Worm (Caenorhabditis elegans) whole organism, L1 larva: ENCODE results near the gene tgt-1.

ENCODE experiments used
- C16A3.4 ChIP-seq: fragments of 150-350 bp; optimal IDR thresholded peaks from 2 replicates; lab custom pipeline; 2014; ENCODE audit warnings: missing biosample characterization, missing genetic modification characterization
- aha-1 ChIP-seq: fragments of 150-350 bp; optimal IDR thresholded peaks from 2 replicates; lab custom pipeline; 2014; ENCODE audit warnings: missing biosample characterization, missing genetic modification characterization
- aly-2 ChIP-seq: fragments of 150-350 bp; optimal IDR thresholded peaks from 2 replicates; lab custom pipeline; 2014; ENCODE audit warnings: missing biosample characterization, missing genetic modification characterization
- ama-1 ChIP-seq: fragments of 150-350 bp; optimal IDR thresholded peaks from 2 replicates; lab custom pipeline; 2014
- blmp-1 ChIP-seq: fragments of 150-350 bp; optimal IDR thresholded peaks from 2 replicates; lab custom pipeline; 2014; ENCODE audit warnings: missing biosample characterization, missing genetic modification characterization
- ceh-63 ChIP-seq: fragments of 200-800 bp; sonication (Bioruptor generic); optimal IDR thresholded peaks from 2 replicates; lab custom pipeline; 2018; ENCODE audit warnings: mild to moderate bottlenecking, missing genetic modification characterization, missing compliant biosample characterization
- ceh-82 ChIP-seq, 3 experiments: fragments of 150-350 bp in 1 of 3; sonication (generic microtip) in 2 of 3; optimal IDR thresholded peaks; 2 replicates each; lab custom pipeline; 2014 to 2017; ENCODE audit warnings: missing biosample characterization in 3 of 3, missing genetic modification characterization in 3 of 3
- ceh-88 ChIP-seq: fragments of 200-800 bp; sonication (Bioruptor generic); IDR thresholded peaks from 2 replicates; pipeline ENCODE4 v1.3.6; 2022; ENCODE audit warnings: missing genetic modification characterization, missing compliant biosample characterization
- ceh-90 ChIP-seq: sonication (generic microtip); optimal IDR thresholded peaks from 2 replicates; lab custom pipeline; 2016; ENCODE audit warnings: missing genetic modification characterization, missing compliant biosample characterization
- ces-1 ChIP-seq: fragments of 150-350 bp; optimal IDR thresholded peaks from 2 replicates; lab custom pipeline; 2014; ENCODE audit warnings: missing biosample characterization, missing genetic modification reagents, missing genetic modification characterization
- dsc-1 ChIP-seq: sonication (generic microtip); optimal IDR thresholded peaks from 2 replicates; lab custom pipeline; 2016; ENCODE audit warnings: mild to moderate bottlenecking, missing genetic modification characterization, missing compliant biosample characterization
- efl-1 ChIP-seq, 4 experiments: fragments of 150-350 bp; optimal IDR thresholded peaks in 3 of 4; peaks in 1 of 4; 1 replicate in 1 of 4; 2 replicates in 3 of 4; lab custom pipeline; 2014; ENCODE audit warnings: missing biosample characterization in 2 of 4, missing genetic modification characterization in 2 of 4, missing genetic modification reagents in 2 of 4
- efl-3 ChIP-seq: fragments of 200-800 bp; sonication (Bioruptor generic); optimal IDR thresholded peaks from 2 replicates; lab custom pipeline; 2018; ENCODE audit warnings: mild to moderate bottlenecking, missing genetic modification characterization, missing compliant biosample characterization
- egl-27 ChIP-seq, 2 experiments: fragments of 150-350 bp in 1 of 2; sonication (generic microtip); optimal IDR thresholded peaks; 3 replicates each; lab custom pipeline; 2017 to 2018; ENCODE audit warnings: missing biosample characterization in 2 of 2, missing genetic modification characterization in 2 of 2, missing genetic modification reagents in 2 of 2
- elt-2 ChIP-seq: sonication (generic microtip); optimal IDR thresholded peaks from 2 replicates; lab custom pipeline; 2016; ENCODE audit warnings: missing genetic modification characterization, mild to moderate bottlenecking, inconsistent platforms, missing compliant biosample characterization, missing genetic modification reagents
- elt-3 ChIP-seq, 6 experiments: fragments of 150-350 bp in 1 of 6; sonication (generic microtip); optimal IDR thresholded peaks; 2 replicates each; lab custom pipeline; 2017 to 2018; ENCODE audit warnings: missing biosample characterization in 6 of 6, missing genetic modification characterization in 6 of 6, inconsistent platforms in 1 of 6
- ets-5 ChIP-seq: fragments of 200-800 bp; sonication (Bioruptor generic); IDR thresholded peaks from 2 replicates; pipeline ENCODE4 v1.3.6; 2022; ENCODE audit warnings: missing genetic modification characterization, missing compliant biosample characterization
- fkh-10 ChIP-seq: sonication (generic microtip); optimal IDR thresholded peaks from 2 replicates; lab custom pipeline; 2017; ENCODE audit warnings: missing biosample characterization, missing genetic modification reagents, missing genetic modification characterization
- fkh-4 ChIP-seq: sonication (generic microtip); optimal IDR thresholded peaks from 2 replicates; lab custom pipeline; 2016; ENCODE audit warnings: missing compliant biosample characterization, missing genetic modification characterization, borderline replicate concordance
- fkh-8 ChIP-seq: sonication (generic microtip); optimal IDR thresholded peaks from 2 replicates; lab custom pipeline; 2016; ENCODE audit warnings: mild to moderate bottlenecking, missing genetic modification characterization, missing compliant biosample characterization
- fos-1 ChIP-seq: fragments of 150-350 bp; optimal IDR thresholded peaks from 2 replicates; lab custom pipeline; 2014; ENCODE audit warnings: missing biosample characterization, missing genetic modification characterization
- grh-1 ChIP-seq: fragments of 200-800 bp; sonication (Bioruptor generic); IDR thresholded peaks from 2 replicates; pipeline ENCODE4 v1.3.6; 2022; ENCODE audit warnings: missing genetic modification reagents, missing genetic modification characterization, missing compliant biosample characterization
- hlh-17 ChIP-seq: fragments of 200-800 bp; sonication (Bioruptor generic); optimal IDR thresholded peaks from 2 replicates; lab custom pipeline; 2018; ENCODE audit warnings: missing genetic modification characterization, mild to moderate bottlenecking, missing compliant biosample characterization, moderate library complexity, borderline replicate concordance
- hpl-2 ChIP-seq: fragments of 150-350 bp; optimal IDR thresholded peaks from 2 replicates; lab custom pipeline; 2014; ENCODE audit warnings: missing biosample characterization, missing genetic modification reagents, missing genetic modification characterization
- isw-1 ChIP-seq: fragments of 200-800 bp; sonication (Bioruptor generic); IDR thresholded peaks from 2 replicates; pipeline ENCODE4 v1.3.6; 2022; ENCODE audit warnings: missing genetic modification characterization, missing compliant biosample characterization
- jun-1 ChIP-seq: fragments of 150-350 bp; optimal IDR thresholded peaks from 2 replicates; lab custom pipeline; 2014; ENCODE audit warnings: missing biosample characterization, missing genetic modification reagents, missing genetic modification characterization
- lin-13 ChIP-seq: fragments of 150-350 bp; optimal IDR thresholded peaks from 2 replicates; lab custom pipeline; 2014; ENCODE audit warnings: missing biosample characterization, missing genetic modification reagents, missing genetic modification characterization
- lin-15B ChIP-seq: fragments of 150-350 bp; sonication (generic microtip); optimal IDR thresholded peaks from 3 replicates; lab custom pipeline; 2014; ENCODE audit warnings: missing biosample characterization, missing genetic modification characterization
- lin-35 ChIP-seq, 2 experiments: fragments of 150-350 bp; optimal IDR thresholded peaks; 2 replicates each; lab custom pipeline; 2014; ENCODE audit warnings: missing biosample characterization in 2 of 2, missing genetic modification characterization in 2 of 2, missing genetic modification reagents in 2 of 2
- lir-3 ChIP-seq: sonication (generic microtip); optimal IDR thresholded peaks from 2 replicates; lab custom pipeline; 2016; ENCODE audit warnings: mild to moderate bottlenecking, missing genetic modification characterization, moderate library complexity, missing compliant biosample characterization; ENCODE audit not compliant: poor library complexity
- lsy-2 ChIP-seq, 2 experiments: fragments of 150-350 bp; optimal IDR thresholded peaks; 2 replicates each; lab custom pipeline; 2014; ENCODE audit warnings: missing biosample characterization in 2 of 2, missing genetic modification characterization in 2 of 2
- mab-9 ChIP-seq: fragments of 200-800 bp; sonication (Bioruptor generic); IDR thresholded peaks from 2 replicates; pipeline ENCODE4 v1.3.6; 2022; ENCODE audit warnings: missing genetic modification reagents, missing genetic modification characterization, missing compliant biosample characterization
- mdl-1 ChIP-seq, 2 experiments: fragments of 150-350 bp; optimal IDR thresholded peaks; 2 replicates each; lab custom pipeline; 2014 to 2017; ENCODE audit warnings: missing biosample characterization in 2 of 2, missing genetic modification characterization in 2 of 2, inconsistent platforms in 1 of 2
- mep-1 ChIP-seq: fragments of 150-350 bp; optimal IDR thresholded peaks from 2 replicates; lab custom pipeline; 2014; ENCODE audit warnings: missing biosample characterization, missing genetic modification characterization
- nhr-19 ChIP-seq: fragments of 200-800 bp; sonication (Bioruptor generic); conservative IDR thresholded peaks from 2 replicates; pipeline ENCODE4 v1.3.6; 2022; ENCODE audit warnings: missing genetic modification characterization, missing compliant biosample characterization
- nhr-47 ChIP-seq: sonication (generic microtip); optimal IDR thresholded peaks from 2 replicates; lab custom pipeline; 2016; ENCODE audit warnings: mild to moderate bottlenecking, missing genetic modification characterization, moderate library complexity, missing compliant biosample characterization
- nhr-71 ChIP-seq: sonication (generic microtip); optimal IDR thresholded peaks from 2 replicates; lab custom pipeline; 2016; ENCODE audit warnings: mild to moderate bottlenecking, missing genetic modification characterization, moderate library complexity, missing compliant biosample characterization
- nhr-76 ChIP-seq: sonication (generic microtip); optimal IDR thresholded peaks from 2 replicates; lab custom pipeline; 2017; ENCODE audit warnings: missing biosample characterization, missing genetic modification characterization
- nhr-77 ChIP-seq: fragments of 150-350 bp; optimal IDR thresholded peaks from 2 replicates; lab custom pipeline; 2014; ENCODE audit warnings: missing biosample characterization, missing genetic modification characterization
- nhr-84 ChIP-seq: sonication (generic microtip); optimal IDR thresholded peaks from 2 replicates; lab custom pipeline; 2017; ENCODE audit warnings: missing biosample characterization, missing genetic modification characterization
- nhr-90 ChIP-seq: sonication (generic microtip); optimal IDR thresholded peaks from 2 replicates; lab custom pipeline; 2016; ENCODE audit warnings: mild to moderate bottlenecking, missing genetic modification characterization, missing compliant biosample characterization; ENCODE audit not compliant: poor library complexity
- pag-3 ChIP-seq: sonication (generic microtip); optimal IDR thresholded peaks from 2 replicates; lab custom pipeline; 2017; ENCODE audit warnings: missing genetic modification characterization, mild to moderate bottlenecking, missing compliant biosample characterization, antibody characterized with exemption, borderline replicate concordance; ENCODE audit not compliant: insufficient read depth
- sptf-1 ChIP-seq: fragments of 150-350 bp; optimal IDR thresholded peaks from 2 replicates; lab custom pipeline; 2014; ENCODE audit warnings: missing biosample characterization, missing genetic modification characterization
- swsn-7 ChIP-seq: sonication (generic microtip); optimal IDR thresholded peaks from 2 replicates; lab custom pipeline; 2016; ENCODE audit warnings: missing genetic modification characterization, missing compliant biosample characterization
- tlp-1 ChIP-seq: fragments of 150-350 bp; optimal IDR thresholded peaks from 2 replicates; lab custom pipeline; 2014; ENCODE audit warnings: missing biosample characterization, missing genetic modification characterization
- unc-30 ChIP-seq: sonication (generic microtip); optimal IDR thresholded peaks from 2 replicates; lab custom pipeline; 2017; ENCODE audit warnings: missing biosample characterization, missing genetic modification characterization
- unc-62 ChIP-seq: fragments of 150-350 bp; optimal IDR thresholded peaks from 2 replicates; lab custom pipeline; 2014; ENCODE audit warnings: missing biosample characterization, missing genetic modification reagents, missing genetic modification characterization
- unc-86 ChIP-seq: sonication (generic microtip); optimal IDR thresholded peaks from 2 replicates; lab custom pipeline; 2016; ENCODE audit warnings: missing genetic modification characterization, missing compliant biosample characterization
- xbp-1 ChIP-seq: sonication (generic microtip); optimal IDR thresholded peaks from 2 replicates; lab custom pipeline; 2016; ENCODE audit warnings: missing genetic modification characterization, missing compliant biosample characterization
- ztf-4 ChIP-seq: fragments of 150-350 bp; optimal IDR thresholded peaks from 2 replicates; lab custom pipeline; 2014; ENCODE audit warnings: missing biosample characterization, missing genetic modification characterization

The tgt-1 gene

DNA sequence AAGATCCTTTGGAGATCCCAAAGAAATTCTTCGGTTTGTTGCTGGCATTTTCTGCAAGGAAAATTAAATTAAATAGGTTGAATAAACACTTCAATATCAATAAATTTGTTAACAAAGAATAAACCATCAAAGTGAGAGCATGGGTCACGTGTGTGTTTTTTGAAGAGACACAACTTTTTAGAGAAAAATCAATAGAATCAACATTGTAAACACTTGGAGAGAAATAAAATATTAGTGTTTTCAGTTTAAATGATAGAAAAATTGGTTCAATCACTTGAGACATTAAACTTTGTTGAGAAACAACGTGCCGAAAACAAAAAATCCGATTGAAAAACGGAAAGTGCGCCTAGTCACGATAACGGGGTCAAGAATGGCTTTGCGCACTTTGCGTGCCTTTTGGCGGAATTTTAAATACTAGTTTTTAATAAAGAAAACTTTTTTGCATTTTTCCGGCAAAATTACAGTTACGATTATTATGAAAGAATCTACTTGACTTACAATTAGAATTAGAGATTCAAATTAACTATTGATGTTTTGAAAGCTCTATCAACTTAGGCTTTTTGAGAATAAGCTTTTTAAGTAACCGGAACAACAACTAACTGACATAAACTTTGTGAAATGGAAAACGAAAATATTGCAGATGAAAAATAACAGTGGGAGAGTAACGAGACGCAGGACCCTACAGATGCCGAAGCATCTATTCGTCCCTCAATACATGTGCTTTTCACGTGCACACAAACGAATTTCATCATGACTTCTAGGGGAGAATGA is 2.1 kb upstream of the tgt-1 start, which contains the start of gene ZK829.7:
ZK829.7 (minus strand) TSS at position 51 of the 771 bp plus-strand sequence.
- TF ChIP-seq lin-15B (tag; lab: Kevin White, UChicago), result peak; percentile 36
- no peak for TF ChIP-seq tlp-1 (tag; lab: Kevin White, UChicago)
- no peak for TF ChIP-seq unc-30
- no peak for TF ChIP-seq ets-5
- 0 out of 2 replicates have a peak, but pooled peaks have one; percentile 32 for TF ChIP-seq mab-9 (GFP tag; lab: Robert Waterston, UW)
- peak; percentile 71 for TF ChIP-seq xbp-1 (tag; lab: Kevin White, UChicago)
- TF ChIP-seq unc-62 (GFP tag; lab: Kevin White, UChicago), result no peak
- TF ChIP-seq elt-2 (tag; lab: Kevin White, UChicago), result peak; percentile 76
- TF ChIP-seq isw-1, result peak; percentile 79
- peak; percentile 70 for TF ChIP-seq blmp-1 (tag; lab: Kevin White, UChicago)
- TF ChIP-seq lin-13 (GFP tag; lab: Kevin White, UChicago), result peak; percentile 62
- no peak for TF ChIP-seq aly-2 (tag; lab: Kevin White, UChicago)
- peak; percentile 29 for TF ChIP-seq fkh-4 (tag; lab: Kevin White, UChicago)
- no peak for TF ChIP-seq ama-1
- TF ChIP-seq nhr-76 (tag; lab: Kevin White, UChicago), result no peak
- TF ChIP-seq ces-1 (GFP tag; lab: Kevin White, UChicago), result no peak
- TF ChIP-seq aha-1 (tag; lab: Kevin White, UChicago), result no peak
- TF ChIP-seq fkh-10 (GFP tag; lab: Kevin White, UChicago), result peak; percentile 43
- TF ChIP-seq lin-35 (GFP tag; optimal IDR thresholded peaks at IDR 0.05; lab: Kevin White, UChicago), result peak; percentile 92 to 96
- TF ChIP-seq nhr-77 (tag; lab: Kevin White, UChicago), result peak; percentile 61
- peak; percentile 24 for TF ChIP-seq lir-3 (tag; lab: Kevin White, UChicago)
- TF ChIP-seq elt-3 (tag; optimal IDR thresholded peaks at IDR 0.05; lab: Kevin White, UChicago), result peak in 3 of 6 experiments; percentile 8 to 61 (median 42)
- peak; percentile 91 for TF ChIP-seq mep-1 (tag; lab: Kevin White, UChicago)
- no peak for TF ChIP-seq efl-3 (GFP tag; lab: Kevin White, UChicago)
- peak; percentile 18 for TF ChIP-seq ceh-90
- peak; percentile 84 for TF ChIP-seq dsc-1 (tag; lab: Kevin White, UChicago)
- TF ChIP-seq unc-86, result peak; percentile 75
- TF ChIP-seq jun-1 (tag; lab: Kevin White, UChicago), result peak; percentile 61
- peak; percentile 91 for TF ChIP-seq nhr-71 (tag; lab: Kevin White, UChicago)
- TF ChIP-seq sptf-1 (tag; lab: Kevin White, UChicago), result no peak
- no peak for TF ChIP-seq hpl-2 (GFP tag; lab: Kevin White, UChicago)
- peak; percentile 65 to 75 (median 70) for TF ChIP-seq ceh-82 (tag; optimal IDR thresholded peaks at IDR 0.05; lab: Kevin White, UChicago)
- TF ChIP-seq nhr-84 (tag; lab: Kevin White, UChicago), result no peak
- peak; percentile 83 for TF ChIP-seq grh-1 (GFP tag; lab: Robert Waterston, UW)
- peak; percentile 88 for TF ChIP-seq nhr-90
- TF ChIP-seq lsy-2 (tag; optimal IDR thresholded peaks at IDR 0.05; lab: Kevin White, UChicago), result peak; percentile 80
- no peak for TF ChIP-seq hlh-17 (GFP tag; lab: Kevin White, UChicago)
- TF ChIP-seq efl-1 (optimal IDR thresholded peaks at IDR 0.05; lab: Kevin White, UChicago), result peak; percentile 90 to 97
- peak; percentile 92 to 100 for TF ChIP-seq efl-1 (GFP tag; optimal IDR thresholded peaks at IDR 0.05 in 1 of 2; lab: Kevin White, UChicago)
- TF ChIP-seq pag-3 (tag; lab: Kevin White, UChicago), result no peak
- TF ChIP-seq swsn-7 (tag; lab: Kevin White, UChicago), result peak; percentile 81
- TF ChIP-seq fos-1 (tag; lab: Kevin White, UChicago), result peak; percentile 67
- TF ChIP-seq egl-27 (tag; optimal IDR thresholded peaks at IDR 0.05; lab: Kevin White, UChicago), result no peak
- peak; percentile 42; the same call in 1 of the 2 replicates for TF ChIP-seq ceh-88 (GFP tag; lab: Robert Waterston, UW)
- TF ChIP-seq fkh-8, result peak; percentile 67
- peak; percentile 83 for TF ChIP-seq nhr-19 (GFP tag; lab: Robert Waterston, UW)
- TF ChIP-seq C16A3.4, result peak; percentile 86
- no peak for TF ChIP-seq ceh-63 (GFP tag; lab: Kevin White, UChicago)
- TF ChIP-seq mdl-1 (tag; optimal IDR thresholded peaks at IDR 0.05; lab: Kevin White, UChicago), result peak in 1 of 2 experiments; percentile 41
- TF ChIP-seq ztf-4 (tag; lab: Kevin White, UChicago), result peak; percentile 59
- TF ChIP-seq nhr-47, result peak; percentile 90
